Worm (Caenorhabditis elegans) whole organism, L2 larva: ENCODE measurements around the gene F21C10.19.
A peak's percentile ranks its signal among the peaks of the same experiment; 100 is the strongest.

Experiments
- C34F6.9 ChIP-seq: fragments of 150-350 bp; optimal IDR thresholded peaks from 2 replicates; lab custom pipeline; 2014; ENCODE audit warnings: missing biosample characterization, missing genetic modification characterization
- F13H6.1 ChIP-seq: sonication (generic microtip); optimal IDR thresholded peaks from 2 replicates; lab custom pipeline; 2016; ENCODE audit warnings: missing genetic modification characterization, missing compliant biosample characterization
- R02D3.7 ChIP-seq: fragments of 150-350 bp; optimal IDR thresholded peaks from 2 replicates; lab custom pipeline; 2014; ENCODE audit warnings: missing biosample characterization, missing genetic modification characterization
- Y55F3AM.14 ChIP-seq: fragments of 200-800 bp; sonication (Bioruptor generic); optimal IDR thresholded peaks from 2 replicates; lab custom pipeline; 2018; ENCODE audit warnings: mild to moderate bottlenecking, missing genetic modification characterization, missing compliant biosample characterization
- ZK546.5 ChIP-seq: sonication (generic microtip); optimal IDR thresholded peaks from 2 replicates; lab custom pipeline; 2017; ENCODE audit warnings: missing biosample characterization, missing genetic modification characterization
- alr-1 ChIP-seq: fragments of 150-350 bp; optimal IDR thresholded peaks from 2 replicates; lab custom pipeline; 2014; ENCODE audit warnings: missing biosample characterization, missing genetic modification characterization
- aly-2 ChIP-seq: fragments of 150-350 bp; optimal IDR thresholded peaks from 2 replicates; lab custom pipeline; 2014; ENCODE audit warnings: missing biosample characterization, missing genetic modification characterization
- ama-1 ChIP-seq: fragments of 150-350 bp; optimal IDR thresholded peaks from 2 replicates; lab custom pipeline; 2018; ENCODE audit warnings: inconsistent platforms
- blmp-1 ChIP-seq: sonication (generic microtip); optimal IDR thresholded peaks from 2 replicates; lab custom pipeline; 2017; ENCODE audit warnings: missing genetic modification characterization, mild to moderate bottlenecking, missing compliant biosample characterization, antibody characterized with exemption, moderate library complexity; ENCODE audit not compliant: insufficient read depth
- ceh-16 ChIP-seq: fragments of 150-350 bp; optimal IDR thresholded peaks from 2 replicates; lab custom pipeline; 2014; ENCODE audit warnings: missing biosample characterization, missing genetic modification characterization
- ceh-82 ChIP-seq: fragments of 150-350 bp; optimal IDR thresholded peaks from 2 replicates; lab custom pipeline; 2014; ENCODE audit warnings: missing biosample characterization, missing genetic modification characterization
- crh-2 ChIP-seq: sonication (generic microtip); optimal IDR thresholded peaks from 2 replicates; lab custom pipeline; 2017; ENCODE audit warnings: missing biosample characterization, missing genetic modification characterization
- dmd-4 ChIP-seq: sonication (generic microtip); optimal IDR thresholded peaks from 2 replicates; lab custom pipeline; 2017; ENCODE audit warnings: missing biosample characterization, missing genetic modification characterization
- egl-27 ChIP-seq: sonication (generic microtip); optimal IDR thresholded peaks from 3 replicates; lab custom pipeline; 2017; ENCODE audit warnings: missing biosample characterization, missing genetic modification reagents, missing genetic modification characterization
- elt-1 ChIP-seq: fragments of 150-350 bp; optimal IDR thresholded peaks from 2 replicates; lab custom pipeline; 2014; ENCODE audit warnings: missing biosample characterization, missing genetic modification characterization
- elt-3 ChIP-seq: sonication (generic microtip); optimal IDR thresholded peaks from 2 replicates; lab custom pipeline; 2017; ENCODE audit warnings: missing biosample characterization, missing genetic modification characterization
- fos-1 ChIP-seq: fragments of 150-350 bp; optimal IDR thresholded peaks from 2 replicates; lab custom pipeline; 2014; ENCODE audit warnings: missing biosample characterization, missing genetic modification characterization
- gmeb-1 ChIP-seq: fragments of 150-350 bp; optimal IDR thresholded peaks from 2 replicates; lab custom pipeline; 2014; ENCODE audit warnings: missing biosample characterization, missing genetic modification characterization
- lin-11 ChIP-seq: fragments of 150-350 bp; sonication (generic microtip); optimal IDR thresholded peaks from 2 replicates; lab custom pipeline; 2014; ENCODE audit warnings: missing biosample characterization, missing genetic modification characterization, inconsistent platforms, mixed read lengths
- lin-13 ChIP-seq: fragments of 150-350 bp; optimal IDR thresholded peaks from 2 replicates; lab custom pipeline; 2014; ENCODE audit warnings: missing biosample characterization, missing genetic modification reagents, missing genetic modification characterization
- lin-39 ChIP-seq: fragments of 150-350 bp; optimal IDR thresholded peaks from 2 replicates; lab custom pipeline; 2014; ENCODE audit warnings: missing biosample characterization, missing genetic modification reagents, missing genetic modification characterization
- lsy-2 ChIP-seq, 2 experiments: fragments of 150-350 bp in 1 of 2; sonication (generic microtip) in 1 of 2; optimal IDR thresholded peaks; 2 replicates each; lab custom pipeline; 2014 to 2017; ENCODE audit warnings: missing biosample characterization in 2 of 2, missing genetic modification characterization in 2 of 2
- mab-5 ChIP-seq: fragments of 150-350 bp; optimal IDR thresholded peaks from 2 replicates; lab custom pipeline; 2014; ENCODE audit warnings: missing biosample characterization, missing genetic modification characterization
- mbf-1 ChIP-seq: sonication (generic microtip); optimal IDR thresholded peaks from 2 replicates; lab custom pipeline; 2017; ENCODE audit warnings: missing biosample characterization, missing genetic modification characterization
- mdl-1 ChIP-seq, 2 experiments: fragments of 150-350 bp in 1 of 2; sonication (generic microtip) in 1 of 2; optimal IDR thresholded peaks; 2 replicates each; lab custom pipeline; 2017; ENCODE audit warnings: missing biosample characterization in 2 of 2, missing genetic modification characterization in 2 of 2
- nhr-10 ChIP-seq: sonication (generic microtip); optimal IDR thresholded peaks from 2 replicates; lab custom pipeline; 2017; ENCODE audit warnings: missing biosample characterization, missing genetic modification characterization
- nhr-11 ChIP-seq: fragments of 150-350 bp; optimal IDR thresholded peaks from 2 replicates; lab custom pipeline; 2014; ENCODE audit warnings: missing biosample characterization, missing genetic modification characterization
- nhr-12 ChIP-seq: fragments of 150-350 bp; optimal IDR thresholded peaks from 2 replicates; lab custom pipeline; 2014; ENCODE audit warnings: missing biosample characterization, missing genetic modification characterization
- nhr-129 ChIP-seq: fragments of 150-350 bp; optimal IDR thresholded peaks from 2 replicates; lab custom pipeline; 2014; ENCODE audit warnings: missing biosample characterization, missing genetic modification characterization
- nhr-21 ChIP-seq: fragments of 150-350 bp; optimal IDR thresholded peaks from 2 replicates; lab custom pipeline; 2014; ENCODE audit warnings: missing biosample characterization, missing genetic modification characterization
- nhr-23 ChIP-seq: fragments of 150-350 bp; optimal IDR thresholded peaks from 2 replicates; lab custom pipeline; 2014; ENCODE audit warnings: missing biosample characterization, missing genetic modification reagents, missing genetic modification characterization
- nhr-237 ChIP-seq: fragments of 150-350 bp; optimal IDR thresholded peaks from 2 replicates; lab custom pipeline; 2014; ENCODE audit warnings: missing biosample characterization, missing genetic modification characterization
- nhr-25 ChIP-seq: fragments of 150-350 bp; sonication (generic microtip); optimal IDR thresholded peaks from 3 replicates; lab custom pipeline; 2014; ENCODE audit warnings: missing biosample characterization, missing genetic modification characterization
- nhr-6 ChIP-seq: fragments of 150-350 bp; optimal IDR thresholded peaks from 2 replicates; lab custom pipeline; 2014; ENCODE audit warnings: missing biosample characterization, missing genetic modification characterization
- nhr-77 ChIP-seq: fragments of 150-350 bp; optimal IDR thresholded peaks from 2 replicates; lab custom pipeline; 2014; ENCODE audit warnings: missing biosample characterization, missing genetic modification characterization
- peb-1 ChIP-seq: fragments of 150-350 bp; optimal IDR thresholded peaks from 2 replicates; lab custom pipeline; 2014; ENCODE audit warnings: missing biosample characterization, missing genetic modification characterization
- sem-4 ChIP-seq: fragments of 150-350 bp; optimal IDR thresholded peaks from 2 replicates; lab custom pipeline; 2014; ENCODE audit warnings: missing biosample characterization, missing genetic modification reagents, missing genetic modification characterization
- skn-1 ChIP-seq: sonication (generic microtip); optimal IDR thresholded peaks from 2 replicates; lab custom pipeline; 2017; ENCODE audit warnings: missing biosample characterization, missing genetic modification characterization
- sma-3 ChIP-seq: sonication (generic microtip); optimal IDR thresholded peaks from 2 replicates; lab custom pipeline; 2016; ENCODE audit warnings: missing genetic modification reagents, missing genetic modification characterization, missing compliant biosample characterization
- sma-9 ChIP-seq, 2 experiments: fragments of 150-350 bp in 1 of 2; sonication (generic microtip) in 1 of 2; optimal IDR thresholded peaks; 2 replicates each; lab custom pipeline; 2014 to 2016; ENCODE audit warnings: missing genetic modification characterization in 2 of 2, mild to moderate bottlenecking in 1 of 2, missing biosample characterization in 1 of 2, missing compliant biosample characterization in 1 of 2, missing genetic modification reagents in 1 of 2, moderate library complexity in 1 of 2
- snpc-4 ChIP-seq: fragments of 150-350 bp; optimal IDR thresholded peaks from 2 replicates; lab custom pipeline; 2014; ENCODE audit warnings: missing biosample characterization, missing genetic modification characterization
- unc-39 ChIP-seq: fragments of 150-350 bp; optimal IDR thresholded peaks from 2 replicates; lab custom pipeline; 2014; ENCODE audit warnings: missing biosample characterization, missing genetic modification characterization
- unc-55 ChIP-seq: fragments of 150-350 bp; sonication (generic microtip); optimal IDR thresholded peaks from 3 replicates; lab custom pipeline; 2014; ENCODE audit warnings: missing biosample characterization, missing genetic modification reagents, missing genetic modification characterization
- unc-62 ChIP-seq: fragments of 150-350 bp; optimal IDR thresholded peaks from 2 replicates; lab custom pipeline; 2014; ENCODE audit warnings: missing biosample characterization, missing genetic modification reagents, missing genetic modification characterization
- zag-1 ChIP-seq: fragments of 150-350 bp; optimal IDR thresholded peaks from 2 replicates; lab custom pipeline; 2014; ENCODE audit warnings: missing biosample characterization, missing genetic modification characterization
- ztf-1 ChIP-seq: fragments of 200-800 bp; sonication (Bioruptor generic); conservative IDR thresholded peaks from 2 replicates; pipeline ENCODE4 v1.3.6; 2022; ENCODE audit warnings: missing genetic modification characterization, missing compliant biosample characterization
- ztf-11 ChIP-seq: sonication (generic microtip); optimal IDR thresholded peaks from 2 replicates; lab custom pipeline; 2017; ENCODE audit warnings: missing biosample characterization, missing genetic modification characterization
- ztf-4 ChIP-seq: fragments of 150-350 bp; optimal IDR thresholded peaks from 2 replicates; lab custom pipeline; 2014; ENCODE audit warnings: missing biosample characterization, missing genetic modification characterization

F21C10.19 gene

ce11 chrV:9095613-9096317 lies 35.1 kb upstream of the F21C10.19 start, which contains the start of gene F21C10.10:
TSS of gene F21C10.10 (plus strand) at chrV:9096267.
- TF ChIP-seq ama-1 (lab: Kevin White, UChicago) (no peak), alr-1 (no peak), peb-1 (no peak), aly-2 (tag; lab: Kevin White, UChicago) (no peak), ztf-4 (peak; percentile 86), sem-4 (tag; lab: Kevin White, UChicago) (peak; percentile 77), zag-1 (tag; lab: Kevin White, UChicago) (no peak), F13H6.1 (peak; percentile 96), nhr-23 (tag; lab: Kevin White, UChicago) (no peak), ceh-82 (tag; lab: Kevin White, UChicago) (no peak), dmd-4 (tag; lab: Kevin White, UChicago) (no peak), sma-3 (GFP tag; lab: Kevin White, UChicago) (peak; percentile 93), lin-11 (no peak), unc-39 (tag; lab: Kevin White, UChicago) (no peak), Y55F3AM.14 (peak; percentile 88), ztf-1 (GFP tag; lab: Robert Waterston, UW) (no peak), ceh-16 (no peak), blmp-1 (tag; lab: Kevin White, UChicago) (peak; percentile 72), nhr-12 (tag; lab: Kevin White, UChicago) (no peak), lin-13 (GFP tag; lab: Kevin White, UChicago) (peak; percentile 73), nhr-237 (no peak), unc-55 (peak; percentile 29), crh-2 (tag; lab: Kevin White, UChicago) (peak; percentile 88), snpc-4 (tag; lab: Kevin White, UChicago) (peak; percentile 68), skn-1 (tag; lab: Kevin White, UChicago) (no peak), ztf-11 (no peak), nhr-77 (tag; lab: Kevin White, UChicago) (no peak), unc-62 (GFP tag; lab: Kevin White, UChicago) (no peak), lsy-2 (tag; optimal IDR thresholded peaks at IDR 0.05; lab: Kevin White, UChicago) (peak in 1 of 2 experiments; percentile 85), lin-39 (no peak), elt-3 (tag; lab: Kevin White, UChicago) (no peak), egl-27 (tag; lab: Kevin White, UChicago) (peak; percentile 85), C34F6.9 (tag; lab: Kevin White, UChicago) (peak; percentile 86), nhr-6 (peak; percentile 85), nhr-10 (tag; lab: Kevin White, UChicago) (no peak), mab-5 (tag; lab: Kevin White, UChicago) (peak; percentile 17), mdl-1 (tag; optimal IDR thresholded peaks at IDR 0.05; lab: Kevin White, UChicago) (peak; percentile 63 to 89), mbf-1 (tag; lab: Kevin White, UChicago) (no peak), nhr-25 (peak; percentile 97), nhr-129 (tag; lab: Kevin White, UChicago) (peak; percentile 88), gmeb-1 (peak; percentile 73), fos-1 (tag; lab: Kevin White, UChicago) (peak; percentile 70), ZK546.5 (no peak), sma-9 (GFP tag; optimal IDR thresholded peaks at IDR 0.05; lab: Kevin White, UChicago) (peak; percentile 99), sma-9 (tag; optimal IDR thresholded peaks at IDR 0.05; lab: Kevin White, UChicago) (peak; percentile 34), R02D3.7 (tag; lab: Kevin White, UChicago) (no peak), nhr-11 (no peak), nhr-21 (tag; lab: Kevin White, UChicago) (peak; percentile 96), elt-1 (no peak)
